Worm (Caenorhabditis elegans) whole organism, L4/young adult: ENCODE results near the gene W01C8.1.

Source experiments
- W03F9.2 ChIP-seq: fragments of 150-350 bp; optimal IDR thresholded peaks from 2 replicates; lab custom pipeline; 2014; ENCODE audit warnings: missing biosample characterization, missing genetic modification characterization
- him-1 ChIP-seq: sonication (generic microtip); optimal IDR thresholded peaks from 2 replicates; lab custom pipeline; 2016; ENCODE audit warnings: missing genotype, missing genetic modification reagents, missing genetic modification characterization, missing compliant biosample characterization

- TF ChIP-seq W03F9.2 (tag; lab: Kevin White, UChicago) (no peak), him-1 (no peak)
Observed at ce11 chrX:5698419-5698818, 6.2 kb downstream of the W01C8.1 start.
